Fruit fly (Drosophila melanogaster) whole organism, pupa: ENCODE results near the gene AspRS-m.
A peak's percentile ranks its signal among the peaks of the same experiment; 100 is the strongest.

Source experiments
- CG14655 ChIP-seq: fragments of 200-800 bp; sonication (Bioruptor generic); optimal IDR thresholded peaks from 3 replicates; lab custom pipeline; 2017; ENCODE audit warnings: mild to moderate bottlenecking, missing biosample characterization, missing genetic modification reagents, missing genetic modification characterization
- CG15710 ChIP-seq: fragments of 200-800 bp; sonication (Bioruptor generic); optimal IDR thresholded peaks from 2 replicates; lab custom pipeline; 2018; ENCODE audit warnings: missing biosample characterization, mild to moderate bottlenecking, missing genetic modification characterization, moderate library complexity
- CG4496 ChIP-seq: fragments of 200-800 bp; sonication (Bioruptor generic); IDR thresholded peaks from 3 replicates; pipeline ENCODE4 v1.3.6; 2022; ENCODE audit warnings: missing biosample characterization, missing genetic modification characterization
- CG8159 ChIP-seq: fragments of 200-800 bp; sonication (Bioruptor generic); optimal IDR thresholded peaks from 3 replicates; lab custom pipeline; 2018; ENCODE audit warnings: missing biosample characterization, mild to moderate bottlenecking, missing genetic modification characterization, moderate library complexity
- CG8301 ChIP-seq: fragments of 200-800 bp; sonication (Bioruptor generic); optimal IDR thresholded peaks from 2 replicates; lab custom pipeline; 2018; ENCODE audit warnings: missing biosample characterization, mild to moderate bottlenecking, missing genetic modification characterization
- Ets98B ChIP-seq: fragments of 200-800 bp; sonication (Bioruptor generic); IDR thresholded peaks from 2 replicates; pipeline ENCODE4 v1.3.6; 2022; ENCODE audit warnings: missing biosample characterization, missing genetic modification characterization
- Pif1A ChIP-seq: fragments of 200-800 bp; sonication (Bioruptor generic); optimal IDR thresholded peaks from 3 replicates; lab custom pipeline; 2016; ENCODE audit warnings: missing biosample characterization, missing genetic modification characterization
- Pif1B ChIP-seq: fragments of 200-800 bp; sonication (Bioruptor generic); optimal IDR thresholded peaks from 3 replicates; lab custom pipeline; 2016; ENCODE audit warnings: missing biosample characterization, missing genetic modification characterization
- rn ChIP-seq: fragments of 200-800 bp; sonication (Bioruptor generic); IDR thresholded peaks from 2 replicates; pipeline ENCODE4 v1.3.6; 2022; ENCODE audit warnings: missing biosample characterization, missing genetic modification characterization

- TF ChIP-seq CG14655 (GFP tag; lab: Kevin White, UChicago) (peak; percentile 44), Pif1B (GFP tag; lab: Kevin White, UChicago) (no peak), CG8159 (tag; lab: Kevin White, UChicago) (no peak), CG8301 (tag; lab: Kevin White, UChicago) (peak; percentile 8), Pif1A (GFP tag; lab: Kevin White, UChicago) (no peak), CG4496 (0 out of 3 replicates have a peak, but pooled peaks have one; percentile 52), Ets98B (GFP tag; lab: Robert Waterston, UW) (peak; percentile 24; the same call in 1 of the 2 replicates), CG15710 (no peak), rn (GFP tag; lab: Robert Waterston, UW) (no peak)
Measured at dm6 chr2L:16874924-16875323, 48.0 kb downstream of the AspRS-m start.
